Fruit fly (Drosophila melanogaster): Measurements from ENCODE around the gene PolZ2.

PolZ2 gene

dm6 chr3R:5606477-5606876 is 17.8 kb downstream of the PolZ2 start, which contains the start of gene asl (continued):
- TF ChIP-seq CG18764 (GFP tag; optimal IDR thresholded peaks at IDR 0.05) = peak; percentile 63
- peak; percentile 58 for TF ChIP-seq CHES-1-like (GFP tag; optimal IDR thresholded peaks at IDR 0.05)
- TF ChIP-seq trem (tag; optimal IDR thresholded peaks at IDR 0.05) = peak; percentile 82
- no peak for TF ChIP-seq her (GFP tag; optimal IDR thresholded peaks at IDR 0.05)
- no peak for TF ChIP-seq Poxn (GFP tag; IDR thresholded peaks at IDR 0.05)
- TF ChIP-seq sr (GFP tag; IDR thresholded peaks at IDR 0.05) = no peak
- peak; percentile 16 for TF ChIP-seq CG5245 (GFP tag; optimal IDR thresholded peaks at IDR 0.05)
- TF ChIP-seq pros (GFP tag; optimal IDR thresholded peaks at IDR 0.05) = no peak
- TF ChIP-seq Eip74EF (GFP tag; optimal IDR thresholded peaks at IDR 0.05) = peak in 1 of 2 experiments; percentile 88
- peak; percentile 56 for TF ChIP-seq CG9932 (GFP tag; IDR thresholded peaks at IDR 0.05)
- peak; percentile 53 for TF ChIP-seq CG3995 (GFP tag; optimal IDR thresholded peaks at IDR 0.05)
- no peak for TF ChIP-seq CG12236 (GFP tag; optimal IDR thresholded peaks at IDR 0.05)
- TF ChIP-seq otp (GFP tag; IDR thresholded peaks at IDR 0.05) = 0 out of 3 replicates have a peak, but pooled peaks have one; percentile 33
- TF ChIP-seq aop (GFP tag; IDR thresholded peaks at IDR 0.05) = no peak
- no peak for TF ChIP-seq CG1529 (GFP tag; optimal IDR thresholded peaks at IDR 0.05)
- peak; percentile 49; the same call in 1 of the 2 replicates for TF ChIP-seq CG7372 (GFP tag; IDR thresholded peaks at IDR 0.05)
- peak; percentile 24 for TF ChIP-seq CG1792 (GFP tag; optimal IDR thresholded peaks at IDR 0.05)
- no peak for TF ChIP-seq CG6175 (GFP tag; IDR thresholded peaks at IDR 0.05)
- no peak for TF ChIP-seq H15 (GFP tag; IDR thresholded peaks at IDR 0.05)
- peak; percentile 85 for TF ChIP-seq pzg (GFP tag; optimal IDR thresholded peaks at IDR 0.05)
- TF ChIP-seq Pdp1 (GFP tag; optimal IDR thresholded peaks at IDR 0.05) = peak; percentile 54 to 59
- TF ChIP-seq Gug (GFP tag; IDR thresholded peaks at IDR 0.05) = no peak
- TF ChIP-seq Antp (GFP tag; optimal IDR thresholded peaks at IDR 0.05) = peak; percentile 41
- TF ChIP-seq hbn (GFP tag; IDR thresholded peaks at IDR 0.05; ENCODE audit: partially characterized antibody) = no peak
- TF ChIP-seq CG7271 (tag; optimal IDR thresholded peaks at IDR 0.05) = no peak
- peak; percentile 82 for TF ChIP-seq CG2712 (tag; optimal IDR thresholded peaks at IDR 0.05)
- TF ChIP-seq hb (GFP tag; IDR thresholded peaks at IDR 0.05; ENCODE audit: partially characterized antibody) = no peak
- peak; percentile 49 for TF ChIP-seq Oaz (GFP tag; IDR thresholded peaks at IDR 0.05)
- TF ChIP-seq CG17186 (GFP tag; optimal IDR thresholded peaks at IDR 0.05) = peak; percentile 100
- no peak for TF ChIP-seq sna (GFP tag; IDR thresholded peaks at IDR 0.05; ENCODE audit: partially characterized antibody)
- peak; percentile 11 for TF ChIP-seq CG2875 (GFP tag; optimal IDR thresholded peaks at IDR 0.05)
- TF ChIP-seq CG9797 (GFP tag; optimal IDR thresholded peaks at IDR 0.05) = peak; percentile 61
- peak; percentile 79 for TF ChIP-seq CG1603 (tag; optimal IDR thresholded peaks at IDR 0.05)
- TF ChIP-seq Deaf1 (tag; optimal IDR thresholded peaks at IDR 0.05) = peak; percentile 47
- TF ChIP-seq corto (GFP tag; optimal IDR thresholded peaks at IDR 0.05) = peak; percentile 25
- peak; percentile 7 for TF ChIP-seq CG4328 (GFP tag; optimal IDR thresholded peaks at IDR 0.05)
- no peak for TF ChIP-seq lov (optimal IDR thresholded peaks at IDR 0.05)
- TF ChIP-seq lov (GFP tag; IDR thresholded peaks at IDR 0.05) = 0 out of 3 replicates have a peak, but pooled peaks have one; percentile 50
- peak; percentile 38 for TF ChIP-seq CG1602 (GFP tag; optimal IDR thresholded peaks at IDR 0.05)
- TF ChIP-seq CG11560 (tag; IDR thresholded peaks at IDR 0.05) = no peak
- TF ChIP-seq CG17385 (GFP tag; optimal IDR thresholded peaks at IDR 0.05) = peak; percentile 99
- TF ChIP-seq Hr3 (GFP tag; optimal IDR thresholded peaks at IDR 0.05) = peak; percentile 64
- peak; percentile 30 for TF ChIP-seq jumu (GFP tag; optimal IDR thresholded peaks at IDR 0.05)
- peak; percentile 69 for TF ChIP-seq Xbp1 (GFP tag; optimal IDR thresholded peaks at IDR 0.05)
- TF ChIP-seq sisA (GFP tag; IDR thresholded peaks at IDR 0.05) = peak; percentile 49; the same call in 1 of the 2 replicates
- TF ChIP-seq ab (GFP tag; optimal IDR thresholded peaks at IDR 0.05) = no peak
- no peak for TF ChIP-seq kay (GFP tag; optimal IDR thresholded peaks at IDR 0.05)
- peak; percentile 35; the same call in 1 of the 3 replicates for TF ChIP-seq CG11695 (GFP tag; IDR thresholded peaks at IDR 0.05)
- TF ChIP-seq CG7963 (GFP tag; IDR thresholded peaks at IDR 0.05; ENCODE audit: partially characterized antibody) = no peak
- peak; percentile 53 for TF ChIP-seq BEAF-32 (GFP tag; optimal IDR thresholded peaks at IDR 0.05)
- TF ChIP-seq CG17829 (tag; optimal IDR thresholded peaks at IDR 0.05) = peak; percentile 85

Measured in whole organism, embryonic.